Worm (Caenorhabditis elegans): Measurements from ENCODE around the gene F40F8.3.

Gene F40F8.3

DNA sequence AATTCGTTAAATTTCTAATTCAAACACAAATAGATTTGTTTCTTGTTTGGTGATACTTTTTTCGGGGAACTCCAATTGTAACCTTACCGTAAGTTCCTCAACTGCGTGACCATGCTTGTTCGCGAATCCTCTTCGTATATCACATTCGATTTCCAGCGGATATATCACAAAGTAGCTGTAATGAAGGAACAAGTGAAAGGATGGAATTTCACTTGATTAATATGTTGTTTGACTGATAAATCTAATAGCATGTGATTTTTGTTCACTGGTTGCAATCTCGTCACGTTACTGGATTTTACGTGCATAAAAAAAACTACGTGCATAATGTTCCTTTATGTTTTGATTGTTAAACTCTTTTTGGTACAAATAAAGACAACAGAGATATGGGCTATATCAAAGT lies 32.6 kb downstream of the F40F8.3 start:
- TF ChIP-seq unc-39 (tag; optimal IDR thresholded peaks at IDR 0.05) (no peak), drap-1 (GFP tag; optimal IDR thresholded peaks at IDR 0.05) (no peak), nhr-76 (tag; optimal IDR thresholded peaks at IDR 0.05) (no peak), ceh-43 (GFP tag; optimal IDR thresholded peaks at IDR 0.05) (no peak), nhr-237 (tag; optimal IDR thresholded peaks at IDR 0.05) (no peak), lin-13 (tag; optimal IDR thresholded peaks at IDR 0.05) (no peak)

DNA sequence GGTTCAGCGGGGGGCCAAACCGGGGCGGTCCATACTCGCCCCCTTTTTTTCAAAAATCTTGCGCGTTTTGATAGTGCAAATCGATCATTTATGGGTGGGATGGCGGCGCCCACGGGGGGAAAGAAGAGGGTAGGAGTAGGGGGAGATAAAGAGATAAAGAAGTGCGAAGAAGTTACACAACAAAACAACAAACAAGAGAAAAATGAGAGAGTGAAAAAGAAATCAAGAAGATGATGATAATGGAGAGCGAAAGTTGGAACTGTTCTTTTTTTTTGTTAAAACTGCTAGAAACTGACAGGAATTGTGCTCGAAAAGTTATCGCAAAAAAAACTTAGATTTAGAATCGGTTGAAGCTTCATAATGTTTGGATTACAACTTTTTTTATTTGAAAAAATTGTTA lies 33.3 kb downstream of the F40F8.3 start, which contains the start of gene ptr-13:
Gene ptr-13 (minus strand): TSS at position 92 of the 400 bp plus-strand sequence.
- TF ChIP-seq nhr-76 (tag; optimal IDR thresholded peaks at IDR 0.05), result no peak
- TF ChIP-seq ces-1 (GFP tag; optimal IDR thresholded peaks at IDR 0.05), result no peak
- TF ChIP-seq lin-32 (GFP tag; optimal IDR thresholded peaks at IDR 0.05), result no peak
- TF ChIP-seq sptf-1 (tag; optimal IDR thresholded peaks at IDR 0.05), result no peak
- TF ChIP-seq mep-1 (tag; optimal IDR thresholded peaks at IDR 0.05), result no peak
- no peak for TF ChIP-seq pha-4 (tag; optimal IDR thresholded peaks at IDR 0.05)
- TF ChIP-seq mab-5 (tag; optimal IDR thresholded peaks at IDR 0.05), result no peak
- TF ChIP-seq mls-2 (tag; optimal IDR thresholded peaks at IDR 0.05), result no peak
- TF ChIP-seq ceh-83 (GFP tag; optimal IDR thresholded peaks at IDR 0.05), result no peak
- no peak for TF ChIP-seq cnd-1 (tag; optimal IDR thresholded peaks at IDR 0.05)

DNA sequence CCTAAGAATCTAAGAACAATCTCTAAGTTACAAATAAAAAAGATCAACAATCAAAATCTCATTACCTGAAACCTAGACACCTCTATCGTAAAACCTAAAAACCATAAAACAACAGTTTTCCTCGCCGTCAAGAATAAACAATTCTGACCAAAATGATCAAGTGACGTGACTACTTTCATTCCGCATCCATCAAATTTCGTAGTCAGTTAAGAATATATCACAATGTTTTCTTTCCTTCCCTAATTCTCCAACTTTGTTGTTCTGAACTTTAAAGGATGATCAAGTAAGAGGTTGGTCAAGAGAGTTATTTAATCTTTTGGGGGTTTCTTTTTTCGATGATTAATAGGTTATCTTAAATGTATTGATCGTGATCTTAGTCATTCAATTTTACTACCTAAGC lies 34.2 kb downstream of the F40F8.3 start:
- TF ChIP-seq flh-1 (GFP tag; optimal IDR thresholded peaks at IDR 0.05), result no peak
- no peak for TF ChIP-seq nhr-76 (tag; optimal IDR thresholded peaks at IDR 0.05)
- TF ChIP-seq lin-13 (tag; optimal IDR thresholded peaks at IDR 0.05), result no peak
- TF ChIP-seq nhr-12 (tag; optimal IDR thresholded peaks at IDR 0.05), result no peak
- TF ChIP-seq lsy-2 (tag; optimal IDR thresholded peaks at IDR 0.05), result no peak
- TF ChIP-seq blmp-1 (tag; optimal IDR thresholded peaks at IDR 0.05), result no peak
- TF ChIP-seq lin-32 (GFP tag; optimal IDR thresholded peaks at IDR 0.05), result no peak
- TF ChIP-seq sem-2 (GFP tag; optimal IDR thresholded peaks at IDR 0.05), result no peak
- no peak for TF ChIP-seq ceh-83 (GFP tag; optimal IDR thresholded peaks at IDR 0.05)
- no peak for TF ChIP-seq cnd-1 (tag; optimal IDR thresholded peaks at IDR 0.05)
- TF ChIP-seq ces-1 (GFP tag; optimal IDR thresholded peaks at IDR 0.05), result no peak
- no peak for TF ChIP-seq snpc-4 (tag; optimal IDR thresholded peaks at IDR 0.05)
- no peak for TF ChIP-seq mls-2 (tag; optimal IDR thresholded peaks at IDR 0.05)

DNA sequence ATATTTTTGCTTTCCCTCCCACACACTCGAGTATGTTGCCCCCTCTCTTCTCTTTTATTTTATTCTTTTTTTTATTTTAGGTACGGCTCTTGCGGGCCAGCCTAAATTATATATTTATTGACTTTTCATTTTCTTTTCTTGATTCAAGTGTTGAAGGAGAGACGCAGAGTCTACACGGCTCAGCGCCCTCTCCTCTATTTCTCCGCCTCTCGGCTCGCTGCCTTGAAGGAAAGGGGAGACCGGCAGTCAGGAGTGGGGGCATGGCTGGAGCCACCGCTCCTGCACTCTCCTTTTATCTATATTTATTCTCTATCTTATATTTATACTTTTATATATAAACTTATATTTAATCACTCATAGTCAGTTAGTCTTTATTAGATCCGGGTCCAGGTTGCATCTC lies 37.3 kb downstream of the F40F8.3 start:
- TF ChIP-seq cnd-1 (tag; optimal IDR thresholded peaks at IDR 0.05) (no peak), sptf-1 (tag; optimal IDR thresholded peaks at IDR 0.05) (peak; percentile 10), ztf-11 (tag; optimal IDR thresholded peaks at IDR 0.05) (no peak), ces-1 (GFP tag; optimal IDR thresholded peaks at IDR 0.05) (peak; percentile 48)

DNA sequence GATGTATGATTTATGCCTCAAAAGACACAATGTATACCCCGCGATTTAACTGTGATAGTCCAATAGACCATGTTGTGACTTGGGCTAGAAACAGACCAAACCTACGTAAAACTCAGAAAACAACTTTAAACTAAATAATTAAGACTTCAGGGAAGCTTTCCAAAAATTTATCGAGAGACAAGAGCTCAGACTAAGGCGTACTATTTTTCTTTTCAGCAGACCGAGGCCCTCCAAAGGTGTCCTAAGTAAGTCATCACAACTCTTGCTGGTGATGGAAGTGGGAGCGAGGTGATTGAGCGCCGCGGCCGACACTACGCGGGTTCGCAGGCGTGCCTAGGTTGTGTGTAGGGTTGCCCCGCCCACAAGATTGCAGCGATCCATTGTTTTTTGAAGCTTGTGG lies 38.0 kb downstream of the F40F8.3 start:
- TF ChIP-seq snpc-4 (tag; optimal IDR thresholded peaks at IDR 0.05) (no peak), unc-62 (GFP tag; optimal IDR thresholded peaks at IDR 0.05) (no peak), zip-8 (tag; optimal IDR thresholded peaks at IDR 0.05) (no peak), ceh-39 (tag; optimal IDR thresholded peaks at IDR 0.05) (no peak), pha-4 (tag; optimal IDR thresholded peaks at IDR 0.05) (no peak), ztf-11 (tag; optimal IDR thresholded peaks at IDR 0.05) (no peak), ham-2 (GFP tag; optimal IDR thresholded peaks at IDR 0.05) (no peak), M03D4.4 (tag; optimal IDR thresholded peaks at IDR 0.05) (no peak), drap-1 (GFP tag; optimal IDR thresholded peaks at IDR 0.05) (no peak), cnd-1 (tag; optimal IDR thresholded peaks at IDR 0.05) (no peak), tbx-8 (GFP tag; optimal IDR thresholded peaks at IDR 0.05) (no peak)

DNA sequence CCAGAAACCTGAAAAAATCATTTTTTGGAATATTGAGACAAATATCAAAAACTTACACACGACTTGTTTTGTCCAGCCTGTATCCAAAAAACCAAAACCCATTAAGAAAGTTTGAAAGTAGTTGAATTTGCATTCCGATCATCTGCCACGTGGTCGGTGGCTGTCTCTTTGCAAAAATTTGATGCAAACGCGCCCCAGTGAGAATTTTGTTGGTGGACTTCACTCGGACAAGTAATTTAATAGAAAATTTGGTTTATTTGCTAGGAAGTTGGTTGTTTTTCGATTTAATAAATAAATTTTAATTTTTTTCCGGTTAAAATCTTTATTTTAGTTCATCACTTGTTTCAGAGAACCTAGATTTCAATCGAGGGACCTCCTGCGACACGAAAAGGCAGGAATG lies 46.3 kb downstream of the F40F8.3 start:
- TF ChIP-seq hlh-1 (tag; optimal IDR thresholded peaks at IDR 0.05) (no peak), unc-120 (tag; optimal IDR thresholded peaks at IDR 0.05; ENCODE audit: poor library complexity, severe bottlenecking) (no peak), mls-2 (tag; optimal IDR thresholded peaks at IDR 0.05) (no peak), unc-39 (tag; optimal IDR thresholded peaks at IDR 0.05) (no peak), bed-3 (GFP tag; optimal IDR thresholded peaks at IDR 0.05) (no peak), sem-2 (GFP tag; optimal IDR thresholded peaks at IDR 0.05) (no peak), mab-5 (tag; optimal IDR thresholded peaks at IDR 0.05) (no peak), nhr-12 (tag; optimal IDR thresholded peaks at IDR 0.05) (no peak), unc-62 (GFP tag; optimal IDR thresholded peaks at IDR 0.05) (no peak), ces-1 (GFP tag; optimal IDR thresholded peaks at IDR 0.05) (no peak), lin-13 (tag; optimal IDR thresholded peaks at IDR 0.05) (no peak), lin-32 (GFP tag; optimal IDR thresholded peaks at IDR 0.05) (no peak), elt-3 (tag; optimal IDR thresholded peaks at IDR 0.05) (no peak), elt-1 (tag; optimal IDR thresholded peaks at IDR 0.05; ENCODE audit: borderline replicate concordance, insufficient read depth) (no peak), cnd-1 (tag; optimal IDR thresholded peaks at IDR 0.05) (no peak)

Measured in whole organism, mixed stage, embryonic.